Fruit fly (Drosophila melanogaster): ENCODE results near the gene CG14431.

dm6 chrX:6982705-6983384, 74.8 kb downstream of the CG14431 start:
- TF ChIP-seq CG8478 (optimal IDR thresholded peaks at IDR 0.05), result no peak
- no peak for TF ChIP-seq CTCF (optimal IDR thresholded peaks at IDR 0.05)
